Worm (Caenorhabditis elegans) whole organism, L2 larva: ENCODE data around the gene nhr-159.

Experiments used
- C34F6.9 ChIP-seq: fragments of 150-350 bp; optimal IDR thresholded peaks from 2 replicates; lab custom pipeline; 2014; ENCODE audit warnings: missing biosample characterization, missing genetic modification characterization
- aly-2 ChIP-seq: fragments of 150-350 bp; optimal IDR thresholded peaks from 2 replicates; lab custom pipeline; 2014; ENCODE audit warnings: missing biosample characterization, missing genetic modification characterization
- ama-1 ChIP-seq: fragments of 150-350 bp; optimal IDR thresholded peaks from 2 replicates; lab custom pipeline; 2018; ENCODE audit warnings: inconsistent platforms
- ceh-16 ChIP-seq: fragments of 150-350 bp; optimal IDR thresholded peaks from 2 replicates; lab custom pipeline; 2014; ENCODE audit warnings: missing biosample characterization, missing genetic modification characterization
- egl-27 ChIP-seq: sonication (generic microtip); optimal IDR thresholded peaks from 3 replicates; lab custom pipeline; 2017; ENCODE audit warnings: missing biosample characterization, missing genetic modification reagents, missing genetic modification characterization
- lin-11 ChIP-seq: fragments of 150-350 bp; sonication (generic microtip); optimal IDR thresholded peaks from 2 replicates; lab custom pipeline; 2014; ENCODE audit warnings: missing biosample characterization, missing genetic modification characterization, inconsistent platforms, mixed read lengths
- lin-39 ChIP-seq: fragments of 150-350 bp; optimal IDR thresholded peaks from 2 replicates; lab custom pipeline; 2014; ENCODE audit warnings: missing biosample characterization, missing genetic modification reagents, missing genetic modification characterization
- mdl-1 ChIP-seq, 2 experiments: fragments of 150-350 bp in 1 of 2; sonication (generic microtip) in 1 of 2; optimal IDR thresholded peaks; 2 replicates each; lab custom pipeline; 2017; ENCODE audit warnings: missing biosample characterization in 2 of 2, missing genetic modification characterization in 2 of 2
- nhr-129 ChIP-seq: fragments of 150-350 bp; optimal IDR thresholded peaks from 2 replicates; lab custom pipeline; 2014; ENCODE audit warnings: missing biosample characterization, missing genetic modification characterization
- nhr-21 ChIP-seq: fragments of 150-350 bp; optimal IDR thresholded peaks from 2 replicates; lab custom pipeline; 2014; ENCODE audit warnings: missing biosample characterization, missing genetic modification characterization
- nhr-77 ChIP-seq: fragments of 150-350 bp; optimal IDR thresholded peaks from 2 replicates; lab custom pipeline; 2014; ENCODE audit warnings: missing biosample characterization, missing genetic modification characterization
- snpc-4 ChIP-seq: fragments of 150-350 bp; optimal IDR thresholded peaks from 2 replicates; lab custom pipeline; 2014; ENCODE audit warnings: missing biosample characterization, missing genetic modification characterization
- unc-62 ChIP-seq: fragments of 150-350 bp; optimal IDR thresholded peaks from 2 replicates; lab custom pipeline; 2014; ENCODE audit warnings: missing biosample characterization, missing genetic modification reagents, missing genetic modification characterization
- zag-1 ChIP-seq: fragments of 150-350 bp; optimal IDR thresholded peaks from 2 replicates; lab custom pipeline; 2014; ENCODE audit warnings: missing biosample characterization, missing genetic modification characterization

- TF ChIP-seq nhr-129 (tag; lab: Kevin White, UChicago) (no peak), lin-39 (tag; lab: Kevin White, UChicago) (no peak), ama-1 (lab: Kevin White, UChicago) (no peak), mdl-1 (tag; optimal IDR thresholded peaks at IDR 0.05; lab: Kevin White, UChicago) (no peak), nhr-21 (tag; lab: Kevin White, UChicago) (no peak), unc-62 (GFP tag; lab: Kevin White, UChicago) (no peak), nhr-77 (tag; lab: Kevin White, UChicago) (no peak), aly-2 (no peak), snpc-4 (no peak), zag-1 (tag; lab: Kevin White, UChicago) (no peak), C34F6.9 (no peak), ceh-16 (no peak), egl-27 (no peak), lin-11 (tag; lab: Kevin White, UChicago) (no peak)
These were observed 17.9 kb upstream of the nhr-159 start for ce11 chrV:3896018-3896417.
